Worm (Caenorhabditis elegans) whole organism, young adult: ENCODE data around the gene C45G9.9.

Source experiments
- B0261.1 ChIP-seq: sonication (generic microtip); optimal IDR thresholded peaks from 2 replicates; lab custom pipeline; 2016; ENCODE audit warnings: mild to moderate bottlenecking, missing genetic modification characterization, moderate library complexity, missing compliant biosample characterization
- B0336.3 ChIP-seq: fragments of 200-800 bp; sonication (Bioruptor generic); IDR thresholded peaks from 2 replicates; pipeline ENCODE4 v1.3.6; 2022; ENCODE audit warnings: missing genetic modification characterization, missing compliant biosample characterization
- C17E4.6 ChIP-seq: fragments of 200-800 bp; sonication (Bioruptor generic); IDR thresholded peaks from 2 replicates; pipeline ENCODE4 v1.3.6; 2022; ENCODE audit warnings: missing genetic modification reagents, missing genetic modification characterization, missing compliant biosample characterization
- F22D6.2 ChIP-seq: sonication (generic microtip); optimal IDR thresholded peaks from 2 replicates; lab custom pipeline; 2016; ENCODE audit warnings: mild to moderate bottlenecking, missing genetic modification characterization, missing compliant biosample characterization
- F55B11.4 ChIP-seq: sonication (generic microtip); optimal IDR thresholded peaks from 2 replicates; lab custom pipeline; 2016; ENCODE audit warnings: missing compliant biosample characterization, missing genetic modification characterization, borderline replicate concordance; ENCODE audit not compliant: insufficient read depth
- F57A8.1 ChIP-seq: fragments of 200-800 bp; sonication (Bioruptor generic); optimal IDR thresholded peaks from 2 replicates; lab custom pipeline; 2018; ENCODE audit warnings: mild to moderate bottlenecking, missing genetic modification characterization, moderate library complexity, missing compliant biosample characterization
- T07F8.4 ChIP-seq: sonication (generic microtip); optimal IDR thresholded peaks from 2 replicates; lab custom pipeline; 2016; ENCODE audit warnings: mild to moderate bottlenecking, missing genetic modification characterization, moderate library complexity, missing compliant biosample characterization
- Y53G8AR.9 ChIP-seq: fragments of 200-800 bp; sonication (Bioruptor generic); conservative IDR thresholded peaks from 2 replicates; pipeline ENCODE4 v1.3.6; 2022; ENCODE audit warnings: missing genetic modification reagents, missing genetic modification characterization, missing compliant biosample characterization
- ama-1 ChIP-seq, 3 experiments: fragments of 150-350 bp in 1 of 3; sonication (generic microtip) in 2 of 3; optimal IDR thresholded peaks; 2 replicates each; lab custom pipeline; 2014 to 2018; ENCODE audit warnings: missing biosample characterization in 2 of 3, missing genetic modification characterization in 2 of 3, missing genetic modification reagents in 2 of 3
- aptf-3 ChIP-seq: fragments of 200-800 bp; sonication (Bioruptor generic); IDR thresholded peaks from 2 replicates; pipeline ENCODE4 v1.3.6; 2022; ENCODE audit warnings: missing genetic modification characterization, missing compliant biosample characterization
- attf-3 ChIP-seq: fragments of 200-800 bp; sonication (Bioruptor generic); conservative IDR thresholded peaks from 2 replicates; pipeline ENCODE4 v1.3.6; 2022; ENCODE audit warnings: missing genetic modification reagents, missing genetic modification characterization, missing compliant biosample characterization
- attf-5 ChIP-seq: fragments of 200-800 bp; sonication (Bioruptor generic); optimal IDR thresholded peaks from 2 replicates; lab custom pipeline; 2018; ENCODE audit warnings: mild to moderate bottlenecking, missing genetic modification characterization, missing compliant biosample characterization
- bed-1 ChIP-seq: fragments of 200-800 bp; sonication (Bioruptor generic); IDR thresholded peaks from 2 replicates; pipeline ENCODE4 v1.3.6; 2022; ENCODE audit warnings: missing genetic modification reagents, missing genetic modification characterization, missing compliant biosample characterization
- ccch-3 ChIP-seq: fragments of 200-800 bp; sonication (Bioruptor generic); optimal IDR thresholded peaks from 2 replicates; lab custom pipeline; 2018; ENCODE audit warnings: mild to moderate bottlenecking, missing genetic modification characterization, missing compliant biosample characterization
- ceh-100 ChIP-seq: fragments of 200-800 bp; sonication (Bioruptor generic); IDR thresholded peaks from 2 replicates; pipeline ENCODE4 v1.3.6; 2022; ENCODE audit warnings: missing genetic modification reagents, missing genetic modification characterization, missing compliant biosample characterization
- ceh-27 ChIP-seq: fragments of 200-800 bp; sonication (Bioruptor generic); optimal IDR thresholded peaks from 2 replicates; lab custom pipeline; 2018; ENCODE audit warnings: mild to moderate bottlenecking, missing genetic modification characterization, moderate library complexity, missing compliant biosample characterization
- ceh-58 ChIP-seq: fragments of 200-800 bp; sonication (Bioruptor generic); IDR thresholded peaks from 2 replicates; pipeline ENCODE4 v1.3.6; 2022; ENCODE audit warnings: missing genetic modification characterization, missing compliant biosample characterization
- egrh-3 ChIP-seq: fragments of 200-800 bp; sonication (Bioruptor generic); IDR thresholded peaks from 2 replicates; pipeline ENCODE4 v1.3.6; 2022; ENCODE audit warnings: missing genetic modification reagents, missing genetic modification characterization, missing compliant biosample characterization
- ekl-4 ChIP-seq: fragments of 200-800 bp; sonication (Bioruptor generic); IDR thresholded peaks from 2 replicates; pipeline ENCODE4 v1.3.6; 2022; ENCODE audit warnings: missing genetic modification reagents, missing genetic modification characterization, missing compliant biosample characterization
- him-1 ChIP-seq: sonication (generic microtip); optimal IDR thresholded peaks from 2 replicates; lab custom pipeline; 2016; ENCODE audit warnings: missing genotype, missing genetic modification reagents, missing genetic modification characterization, missing compliant biosample characterization
- lin-35 ChIP-seq, 3 experiments: fragments of 150-350 bp in 2 of 3; sonication (generic microtip) in 1 of 3; optimal IDR thresholded peaks; 2 replicates each; lab custom pipeline; 2014 to 2018; ENCODE audit warnings: missing biosample characterization in 3 of 3, missing genetic modification characterization in 3 of 3, missing genetic modification reagents in 3 of 3
- madf-6 ChIP-seq: fragments of 200-800 bp; sonication (Bioruptor generic); IDR thresholded peaks from 2 replicates; pipeline ENCODE4 v1.3.6; 2022; ENCODE audit warnings: missing genetic modification reagents, missing genetic modification characterization, missing compliant biosample characterization
- nhr-120 ChIP-seq: fragments of 200-800 bp; sonication (Bioruptor generic); IDR thresholded peaks from 2 replicates; pipeline ENCODE4 v1.3.6; 2022; ENCODE audit warnings: missing genetic modification characterization, missing compliant biosample characterization
- pha-4 ChIP-seq: fragments of 150-350 bp; sonication (generic microtip); optimal IDR thresholded peaks from 2 replicates; lab custom pipeline; 2014; ENCODE audit warnings: missing biosample characterization, missing genetic modification reagents, missing genetic modification characterization
- repo-1 ChIP-seq: sonication (generic microtip); optimal IDR thresholded peaks from 2 replicates; lab custom pipeline; 2017; ENCODE audit warnings: mild to moderate bottlenecking, missing genetic modification characterization, missing compliant biosample characterization
- sdz-38 ChIP-seq: sonication (generic microtip); optimal IDR thresholded peaks from 2 replicates; lab custom pipeline; 2016; ENCODE audit warnings: missing genotype, missing genetic modification characterization, missing compliant biosample characterization
- sea-2 ChIP-seq: fragments of 200-800 bp; sonication (Bioruptor generic); IDR thresholded peaks from 2 replicates; pipeline ENCODE4 v1.3.6; 2022; ENCODE audit warnings: missing genetic modification characterization, missing compliant biosample characterization
- snpc-1.1 ChIP-seq: sonication (generic microtip); optimal IDR thresholded peaks from 2 replicates; lab custom pipeline; 2017; ENCODE audit warnings: missing genetic modification characterization, mild to moderate bottlenecking, missing compliant biosample characterization, antibody characterized with exemption, moderate library complexity, missing genotype, missing genetic modification reagents; ENCODE audit not compliant: insufficient read depth
- snpc-3.4 ChIP-seq: sonication (generic microtip); optimal IDR thresholded peaks from 2 replicates; lab custom pipeline; 2017; ENCODE audit warnings: missing genetic modification characterization, mild to moderate bottlenecking, missing compliant biosample characterization, antibody characterized with exemption, moderate library complexity, missing genotype, missing genetic modification reagents
- tlf-1 ChIP-seq: fragments of 200-800 bp; sonication (Bioruptor generic); optimal IDR thresholded peaks from 2 replicates; lab custom pipeline; 2018; ENCODE audit warnings: mild to moderate bottlenecking, missing genetic modification characterization, missing compliant biosample characterization
- zim-3 ChIP-seq: sonication (generic microtip); optimal IDR thresholded peaks from 2 replicates; lab custom pipeline; 2017; ENCODE audit warnings: mild to moderate bottlenecking, missing genetic modification characterization, moderate library complexity, missing compliant biosample characterization

Gene C45G9.9

DNA sequence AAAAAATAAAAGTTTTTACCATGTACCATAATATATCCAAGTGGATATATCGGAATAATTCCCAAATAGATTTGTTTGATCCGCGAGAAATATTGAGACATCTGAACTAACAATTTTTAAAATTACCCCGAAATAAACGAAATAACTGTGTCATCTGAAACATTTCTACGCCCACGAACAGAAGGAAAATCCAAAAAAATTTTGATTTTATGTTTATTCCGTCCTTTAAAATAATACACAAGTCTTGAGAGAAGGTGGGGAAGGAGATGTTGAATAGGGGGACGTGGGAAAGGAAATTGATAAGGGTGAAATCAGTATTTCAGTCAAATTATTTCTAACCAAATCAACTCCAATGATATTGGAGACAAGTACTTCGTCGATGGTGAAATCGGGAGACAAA is 46.9 kb downstream of the C45G9.9 start, which contains the start of gene R144.11:
TSS of gene R144.11 (minus strand) at position 101 of the 400 bp plus-strand sequence.
- no peak for TF ChIP-seq T07F8.4
- no peak for TF ChIP-seq sea-2 (GFP tag; lab: Robert Waterston, UW)
- 0 out of 2 replicates have a peak, but pooled peaks have one; percentile 30 for TF ChIP-seq bed-1 (GFP tag; lab: Robert Waterston, UW)
- no peak for TF ChIP-seq C17E4.6
- TF ChIP-seq ekl-4 (GFP tag; lab: Robert Waterston, UW) = no peak
- TF ChIP-seq sdz-38 (tag; lab: Kevin White, UChicago) = no peak
- no peak for TF ChIP-seq F22D6.2
- TF ChIP-seq ceh-100 (GFP tag; lab: Robert Waterston, UW) = no peak
- no peak for TF ChIP-seq attf-3
- TF ChIP-seq tlf-1 (GFP tag; lab: Kevin White, UChicago) = no peak
- no peak for TF ChIP-seq egrh-3 (GFP tag; lab: Robert Waterston, UW)
- 0 out of 2 replicates have a peak, but pooled peaks have one; percentile 11 for TF ChIP-seq B0336.3
- TF ChIP-seq repo-1 (tag; lab: Kevin White, UChicago) = no peak
- TF ChIP-seq ceh-58 = no peak
- 0 out of 2 replicates have a peak, but pooled peaks have one; percentile 7 for TF ChIP-seq madf-6 (GFP tag; lab: Robert Waterston, UW)
- TF ChIP-seq nhr-120 (GFP tag; lab: Robert Waterston, UW) = no peak
- no peak for TF ChIP-seq F57A8.1

DNA sequence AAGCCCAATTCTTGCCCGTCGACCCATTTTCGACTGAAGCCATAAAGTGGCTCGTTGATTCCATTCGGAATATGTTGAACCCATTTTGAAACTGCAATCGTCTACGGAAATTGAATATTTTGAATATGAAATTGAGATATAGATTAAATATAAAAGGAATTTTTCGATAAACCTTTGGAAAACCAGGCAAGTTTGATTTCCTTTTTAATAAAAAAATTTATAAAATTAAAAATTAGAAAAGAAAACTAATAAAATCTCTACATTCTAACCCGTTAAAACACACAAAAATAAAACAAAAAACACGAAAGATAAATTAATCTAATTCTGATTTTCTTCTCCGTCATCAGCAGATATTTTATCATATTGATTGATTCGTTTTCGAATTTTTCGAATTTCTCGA is 48.7 kb downstream of the C45G9.9 start, which contains the start of gene R144.12:
TSS of gene R144.12 (minus strand) at position 101 of the 400 bp plus-strand sequence.
- TF ChIP-seq B0261.1 (tag; lab: Kevin White, UChicago) (no peak), F55B11.4 (no peak), snpc-3.4 (no peak), zim-3 (tag; lab: Kevin White, UChicago) (no peak), aptf-3 (GFP tag; lab: Robert Waterston, UW) (no peak), snpc-1.1 (tag; lab: Kevin White, UChicago) (no peak), attf-3 (no peak)

DNA sequence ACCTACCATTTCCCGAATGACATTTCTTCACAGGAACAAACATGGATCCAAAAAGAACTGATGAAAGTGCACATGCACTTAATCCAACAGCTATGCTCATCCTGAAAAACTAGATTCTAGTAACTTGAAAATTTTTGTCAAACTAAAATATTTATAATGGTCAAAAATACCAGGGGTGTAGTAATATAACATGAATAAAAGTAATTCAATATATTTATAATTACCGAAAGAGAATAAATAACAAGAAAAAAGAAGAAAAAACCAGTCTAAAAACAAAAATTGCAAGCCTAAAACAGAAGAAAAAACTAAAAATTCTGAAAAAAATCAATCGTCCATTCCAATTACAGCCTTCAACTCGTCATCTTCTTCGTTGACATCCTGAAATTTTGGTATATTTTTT is 51.0 kb downstream of the C45G9.9 start, which contains the start of gene R144.6:
TSS of gene R144.6 (minus strand) at position 101 of the 400 bp plus-strand sequence.
- TF ChIP-seq pha-4 (tag; lab: Kevin White, UChicago) (no peak), ama-1 (optimal IDR thresholded peaks at IDR 0.05; lab: Kevin White, UChicago) (no peak), ama-1 (GFP tag; optimal IDR thresholded peaks at IDR 0.05; lab: Kevin White, UChicago) (no peak), snpc-1.1 (tag; lab: Kevin White, UChicago) (no peak), ceh-100 (GFP tag; lab: Robert Waterston, UW) (no peak), ceh-27 (GFP tag; lab: Kevin White, UChicago) (no peak), ccch-3 (GFP tag; lab: Kevin White, UChicago) (no peak), him-1 (tag; lab: Kevin White, UChicago) (no peak), attf-5 (GFP tag; lab: Kevin White, UChicago) (no peak), lin-35 (GFP tag; optimal IDR thresholded peaks at IDR 0.05; lab: Kevin White, UChicago) (no peak), Y53G8AR.9 (GFP tag; lab: Robert Waterston, UW) (no peak), F55B11.4 (no peak)
